Worm (Caenorhabditis elegans) whole organism, late embryonic: ENCODE measurements around the gene C07E3.9.

Experiments used
- C38D4.7 ChIP-seq: fragments of 200-800 bp; sonication (Bioruptor generic); optimal IDR thresholded peaks from 2 replicates; lab custom pipeline; 2018; ENCODE audit warnings: mild to moderate bottlenecking, missing genetic modification characterization, moderate library complexity, missing compliant biosample characterization
- F13H6.1 ChIP-seq: sonication (generic microtip); optimal IDR thresholded peaks from 2 replicates; lab custom pipeline; 2016; ENCODE audit warnings: missing genetic modification characterization, missing compliant biosample characterization
- T23F11.4 ChIP-seq: fragments of 200-800 bp; sonication (Bioruptor generic); optimal IDR thresholded peaks from 2 replicates; lab custom pipeline; 2018; ENCODE audit warnings: mild to moderate bottlenecking, missing genetic modification characterization, missing compliant biosample characterization
- ahr-1 ChIP-seq: sonication (generic microtip); optimal IDR thresholded peaks from 2 replicates; lab custom pipeline; 2016; ENCODE audit warnings: missing genetic modification characterization, missing compliant biosample characterization
- ceh-19 ChIP-seq: fragments of 200-800 bp; sonication (Bioruptor generic); optimal IDR thresholded peaks from 2 replicates; lab custom pipeline; 2018; ENCODE audit warnings: mild to moderate bottlenecking, missing genetic modification characterization, missing compliant biosample characterization
- ceh-2 ChIP-seq: sonication (generic microtip); optimal IDR thresholded peaks from 2 replicates; lab custom pipeline; 2016; ENCODE audit warnings: missing genotype, missing genetic modification characterization, missing compliant biosample characterization
- ceh-30 ChIP-seq: fragments of 150-350 bp; optimal IDR thresholded peaks from 2 replicates; lab custom pipeline; 2014; ENCODE audit warnings: missing biosample characterization, missing genetic modification characterization
- ceh-31 ChIP-seq: sonication (generic microtip); optimal IDR thresholded peaks from 2 replicates; lab custom pipeline; 2016; ENCODE audit warnings: missing genetic modification characterization, missing compliant biosample characterization
- ceh-45 ChIP-seq: fragments of 200-800 bp; sonication (Bioruptor generic); IDR thresholded peaks from 2 replicates; pipeline ENCODE4 v1.3.6; 2022; ENCODE audit warnings: missing genetic modification reagents, missing genetic modification characterization, missing compliant biosample characterization
- ceh-48 ChIP-seq: sonication (generic microtip); optimal IDR thresholded peaks from 2 replicates; lab custom pipeline; 2016; ENCODE audit warnings: missing genetic modification characterization, inconsistent platforms, missing compliant biosample characterization
- ceh-9 ChIP-seq: sonication (generic microtip); optimal IDR thresholded peaks from 2 replicates; lab custom pipeline; 2016; ENCODE audit warnings: mild to moderate bottlenecking, missing genetic modification characterization, inconsistent platforms, missing compliant biosample characterization
- dmd-4 ChIP-seq: sonication (generic microtip); optimal IDR thresholded peaks from 2 replicates; lab custom pipeline; 2016; ENCODE audit warnings: borderline replicate concordance, missing genetic modification characterization, missing compliant biosample characterization
- elt-2 ChIP-seq: sonication (generic microtip); optimal IDR thresholded peaks from 2 replicates; lab custom pipeline; 2016; ENCODE audit warnings: missing genetic modification reagents, missing genetic modification characterization, missing compliant biosample characterization
- eyg-1 ChIP-seq: sonication (generic microtip); optimal IDR thresholded peaks from 2 replicates; lab custom pipeline; 2016; ENCODE audit warnings: missing genotype, missing genetic modification characterization, missing compliant biosample characterization
- fax-1 ChIP-seq: sonication (generic microtip); optimal IDR thresholded peaks from 2 replicates; lab custom pipeline; 2016; ENCODE audit warnings: missing genotype, missing genetic modification characterization, missing compliant biosample characterization
- fkh-10 ChIP-seq: fragments of 150-350 bp; optimal IDR thresholded peaks from 2 replicates; lab custom pipeline; 2014; ENCODE audit warnings: missing biosample characterization, missing genetic modification reagents, missing genetic modification characterization
- hlh-13 ChIP-seq: fragments of 200-800 bp; sonication (Bioruptor generic); optimal IDR thresholded peaks from 2 replicates; lab custom pipeline; 2018; ENCODE audit warnings: mild to moderate bottlenecking, missing genetic modification characterization, missing compliant biosample characterization
- hlh-30 ChIP-seq: sonication (generic microtip); optimal IDR thresholded peaks from 2 replicates; lab custom pipeline; 2017; ENCODE audit warnings: antibody characterized with exemption, missing genetic modification characterization, missing compliant biosample characterization; ENCODE audit not compliant: insufficient read depth
- lim-6 ChIP-seq: sonication (generic microtip); optimal IDR thresholded peaks from 2 replicates; lab custom pipeline; 2016; ENCODE audit warnings: missing genetic modification characterization, missing compliant biosample characterization
- nfya-1 ChIP-seq: sonication (generic microtip); optimal IDR thresholded peaks from 2 replicates; lab custom pipeline; 2017; ENCODE audit warnings: missing genetic modification characterization, mild to moderate bottlenecking, missing compliant biosample characterization, antibody characterized with exemption, moderate library complexity
- nhr-11 ChIP-seq: fragments of 150-350 bp; optimal IDR thresholded peaks from 2 replicates; lab custom pipeline; 2014; ENCODE audit warnings: missing biosample characterization, missing genetic modification characterization
- npax-4 ChIP-seq: sonication (generic microtip); optimal IDR thresholded peaks from 2 replicates; lab custom pipeline; 2016; ENCODE audit warnings: missing genetic modification characterization, missing compliant biosample characterization
- odd-2 ChIP-seq: sonication (generic microtip); optimal IDR thresholded peaks from 2 replicates; lab custom pipeline; 2017; ENCODE audit warnings: antibody characterized with exemption, mild to moderate bottlenecking, missing genetic modification characterization, missing compliant biosample characterization
- pag-3 ChIP-seq: sonication (generic microtip); optimal IDR thresholded peaks from 2 replicates; lab custom pipeline; 2016; ENCODE audit warnings: missing compliant biosample characterization, missing genetic modification characterization, borderline replicate concordance
- pha-2 ChIP-seq: sonication (generic microtip); optimal IDR thresholded peaks from 2 replicates; lab custom pipeline; 2017; ENCODE audit warnings: mild to moderate bottlenecking, missing genetic modification characterization, missing compliant biosample characterization
- pha-4 ChIP-seq: fragments of 150-350 bp; optimal IDR thresholded peaks from 2 replicates; lab custom pipeline; 2018; ENCODE audit warnings: missing biosample characterization, missing genetic modification reagents, missing genetic modification characterization
- pros-1 ChIP-seq: fragments of 150-350 bp; optimal IDR thresholded peaks from 2 replicates; lab custom pipeline; 2014; ENCODE audit warnings: missing biosample characterization, missing genetic modification reagents, missing genetic modification characterization
- ref-2 ChIP-seq: sonication (generic microtip); optimal IDR thresholded peaks from 2 replicates; lab custom pipeline; 2016; ENCODE audit warnings: missing genetic modification characterization, missing compliant biosample characterization
- tbx-2 ChIP-seq: sonication (generic microtip); optimal IDR thresholded peaks from 2 replicates; lab custom pipeline; 2016; ENCODE audit warnings: missing genetic modification characterization, missing compliant biosample characterization
- tbx-7 ChIP-seq: sonication (generic microtip); optimal IDR thresholded peaks from 2 replicates; lab custom pipeline; 2016; ENCODE audit warnings: missing genotype, missing genetic modification characterization, missing compliant biosample characterization
- ttx-3 ChIP-seq: sonication (generic microtip); optimal IDR thresholded peaks from 2 replicates; lab custom pipeline; 2016; ENCODE audit warnings: missing genetic modification reagents, missing genetic modification characterization, missing compliant biosample characterization
- unc-42 ChIP-seq: sonication (generic microtip); optimal IDR thresholded peaks from 2 replicates; lab custom pipeline; 2016; ENCODE audit warnings: missing genotype, missing genetic modification characterization, missing compliant biosample characterization
- unc-55 ChIP-seq: sonication (generic microtip); optimal IDR thresholded peaks from 2 replicates; lab custom pipeline; 2017; ENCODE audit warnings: missing biosample characterization, missing genetic modification reagents, missing genetic modification characterization
- ztf-16 ChIP-seq: sonication (generic microtip); optimal IDR thresholded peaks from 2 replicates; lab custom pipeline; 2017; ENCODE audit warnings: missing genetic modification characterization, missing compliant biosample characterization

The C07E3.9 gene

ce11 chrII:10388041-10388706, 37.6 kb downstream of the C07E3.9 start (continued):
- TF ChIP-seq nfya-1 (tag; lab: Kevin White, UChicago): peak; percentile 69
- TF ChIP-seq ceh-31 (tag; lab: Kevin White, UChicago): peak; percentile 56
- TF ChIP-seq eyg-1 (tag; lab: Kevin White, UChicago): peak; percentile 12
- TF ChIP-seq fkh-10 (GFP tag; lab: Kevin White, UChicago): no peak
- TF ChIP-seq tbx-7: no peak
- peak; percentile 61 for TF ChIP-seq pha-2
- TF ChIP-seq fax-1 (tag; lab: Kevin White, UChicago): peak; percentile 63
- TF ChIP-seq hlh-13 (GFP tag; lab: Kevin White, UChicago): no peak
- peak; percentile 34 for TF ChIP-seq unc-42
- no peak for TF ChIP-seq unc-55
- TF ChIP-seq T23F11.4: no peak
- no peak for TF ChIP-seq nhr-11 (tag; lab: Kevin White, UChicago)
- peak; percentile 51 for TF ChIP-seq ref-2 (tag; lab: Kevin White, UChicago)
- TF ChIP-seq lim-6 (tag; lab: Kevin White, UChicago): no peak
- TF ChIP-seq ttx-3 (tag; lab: Kevin White, UChicago): peak; percentile 80
- no peak for TF ChIP-seq pha-4
- peak; percentile 42 for TF ChIP-seq ceh-2 (tag; lab: Kevin White, UChicago)
- peak; percentile 53; the same call in 1 of the 2 replicates for TF ChIP-seq ceh-45 (GFP tag; lab: Robert Waterston, UW)

- peak; percentile 37 for TF ChIP-seq elt-2 (tag; lab: Kevin White, UChicago)
- no peak for TF ChIP-seq ahr-1 (tag; lab: Kevin White, UChicago)
- TF ChIP-seq ttx-3 (tag; lab: Kevin White, UChicago): no peak
- peak; percentile 52 for TF ChIP-seq hlh-30 (tag; lab: Kevin White, UChicago)
These were observed 38.5 kb downstream of the C07E3.9 start for ce11 chrII:10389038-10389437.

ce11 chrII:10389776-10390175, 39.2 kb downstream of the C07E3.9 start:
- TF ChIP-seq ceh-9 (tag; lab: Kevin White, UChicago): no peak
- no peak for TF ChIP-seq ztf-16 (tag; lab: Kevin White, UChicago)
- peak; percentile 9 for TF ChIP-seq tbx-2

- no peak for TF ChIP-seq hlh-13 (GFP tag; lab: Kevin White, UChicago)
- peak; percentile 1 for TF ChIP-seq elt-2 (tag; lab: Kevin White, UChicago)
These were observed 39.8 kb downstream of the C07E3.9 start for ce11 chrII:10390250-10390821.

ce11 chrII:10390854-10391253, 40.3 kb downstream of the C07E3.9 start, which contains the start of the genes T09F3.2 and T09F3.7:
TSS of gene T09F3.2 (plus strand) at chrII:10391154.
TSS of gene T09F3.7 (plus strand) at chrII:10391168.
- TF ChIP-seq pha-2: no peak
- no peak for TF ChIP-seq elt-2 (tag; lab: Kevin White, UChicago)
- no peak for TF ChIP-seq hlh-30 (tag; lab: Kevin White, UChicago)
- TF ChIP-seq ceh-2 (tag; lab: Kevin White, UChicago): no peak
- TF ChIP-seq npax-4 (tag; lab: Kevin White, UChicago): no peak
- TF ChIP-seq dmd-4 (tag; lab: Kevin White, UChicago): no peak
- no peak for TF ChIP-seq ceh-19 (GFP tag; lab: Kevin White, UChicago)
- no peak for TF ChIP-seq unc-42
- no peak for TF ChIP-seq odd-2 (tag; lab: Kevin White, UChicago)
- TF ChIP-seq F13H6.1 (tag; lab: Kevin White, UChicago): no peak
- TF ChIP-seq ceh-30 (tag; lab: Kevin White, UChicago): no peak
- TF ChIP-seq C38D4.7 (GFP tag; lab: Kevin White, UChicago): no peak
- no peak for TF ChIP-seq eyg-1 (tag; lab: Kevin White, UChicago)
- no peak for TF ChIP-seq pag-3 (tag; lab: Kevin White, UChicago)
- no peak for TF ChIP-seq ceh-31 (tag; lab: Kevin White, UChicago)
- TF ChIP-seq ceh-48: no peak
- no peak for TF ChIP-seq pros-1 (tag; lab: Kevin White, UChicago)
